Worm (Caenorhabditis elegans) whole organism, L4/young adult: ENCODE results near the gene C54F6.6.

Experiments used
- W03F9.2 ChIP-seq: fragments of 150-350 bp; optimal IDR thresholded peaks from 2 replicates; lab custom pipeline; 2014; ENCODE audit warnings: missing biosample characterization, missing genetic modification characterization
- dao-5 ChIP-seq: sonication (generic microtip); optimal IDR thresholded peaks from 2 replicates; lab custom pipeline; 2016; ENCODE audit warnings: missing genotype, missing genetic modification characterization, moderate library complexity, missing compliant biosample characterization
- him-1 ChIP-seq: sonication (generic microtip); optimal IDR thresholded peaks from 2 replicates; lab custom pipeline; 2016; ENCODE audit warnings: missing genotype, missing genetic modification reagents, missing genetic modification characterization, missing compliant biosample characterization

DNA sequence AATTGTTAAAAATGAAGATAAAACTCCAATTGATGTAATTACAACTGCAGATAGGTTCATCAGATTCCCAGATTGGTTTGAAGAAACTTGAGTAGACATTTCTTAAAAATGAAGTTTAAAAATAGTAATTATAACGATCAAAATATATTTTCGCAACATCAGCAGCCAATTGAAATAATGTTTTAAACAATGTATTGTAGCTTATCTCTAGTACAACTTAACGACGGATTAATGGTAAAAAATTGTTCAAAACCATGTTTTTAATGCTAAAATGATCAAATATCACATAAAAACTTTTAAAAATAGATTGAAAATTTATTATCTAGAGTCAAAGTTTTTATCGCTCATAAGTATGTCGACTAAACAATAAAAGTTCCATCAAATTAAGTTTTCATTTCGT is 28.3 kb upstream of the C54F6.6 start, which contains the start of gene srbc-11:
- no peak for TF ChIP-seq W03F9.2 (tag; lab: Kevin White, UChicago)
- TF ChIP-seq him-1 (tag; lab: Kevin White, UChicago): no peak
- TF ChIP-seq dao-5: no peak
